Worm (Caenorhabditis elegans) whole organism, L1 larva: Measurements from ENCODE around the gene iffb-1.

Experiments used
- ces-1 ChIP-seq: fragments of 150-350 bp; optimal IDR thresholded peaks from 2 replicates; lab custom pipeline; 2014; ENCODE audit warnings: missing biosample characterization, missing genetic modification reagents, missing genetic modification characterization
- swsn-7 ChIP-seq: sonication (generic microtip); optimal IDR thresholded peaks from 2 replicates; lab custom pipeline; 2016; ENCODE audit warnings: missing genetic modification characterization, missing compliant biosample characterization

DNA sequence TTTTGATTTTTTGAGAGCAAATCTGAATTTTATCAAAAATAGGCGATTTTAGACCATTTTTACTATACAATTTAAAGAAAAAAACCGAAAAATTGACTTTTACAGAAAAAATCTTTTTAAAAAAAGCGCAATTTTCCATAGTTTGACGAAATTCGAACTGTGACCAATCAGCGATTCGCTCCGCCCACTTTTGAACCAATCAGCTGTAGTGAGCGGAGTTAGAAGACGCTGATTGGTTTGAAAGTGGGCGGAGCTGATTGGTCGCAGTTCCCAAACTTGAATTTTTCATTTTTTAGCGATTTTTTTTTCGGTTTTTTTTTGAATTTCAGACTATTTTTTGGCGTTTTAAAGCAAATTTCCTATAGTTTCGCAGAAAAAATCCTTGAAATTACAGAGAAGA is 10.5 kb downstream of the iffb-1 start:
- TF ChIP-seq ces-1 (GFP tag; lab: Kevin White, UChicago) = no peak
- TF ChIP-seq swsn-7 (tag; lab: Kevin White, UChicago) = no peak
